Fruit fly (Drosophila melanogaster) whole organism, prepupa: ENCODE measurements around the gene CG14036.

ENCODE experiments used
- Blimp-1 ChIP-seq: fragments of 200-800 bp; sonication (Bioruptor generic); optimal IDR thresholded peaks from 3 replicates; lab custom pipeline; 2017; ENCODE audit warnings: missing biosample characterization, missing genetic modification characterization, mild to moderate bottlenecking, moderate library complexity, missing genetic modification reagents
- CG10631 ChIP-seq: fragments of 200-800 bp; sonication (Bioruptor generic); optimal IDR thresholded peaks from 2 replicates; lab custom pipeline; 2016; ENCODE audit warnings: missing biosample characterization, missing genetic modification characterization
- CG10669 ChIP-seq: fragments of 200-800 bp; sonication (Bioruptor generic); optimal IDR thresholded peaks from 3 replicates; lab custom pipeline; 2018; ENCODE audit warnings: missing biosample characterization, mild to moderate bottlenecking, missing genetic modification characterization, moderate library complexity
- CG11762 ChIP-seq: fragments of 200-800 bp; sonication (Bioruptor generic); optimal IDR thresholded peaks from 3 replicates; lab custom pipeline; 2016; ENCODE audit warnings: missing biosample characterization, missing genetic modification characterization; ENCODE audit not compliant: insufficient read depth
- CG11902 ChIP-seq: fragments of 200-800 bp; sonication (Bioruptor generic); optimal IDR thresholded peaks from 3 replicates; lab custom pipeline; 2016; ENCODE audit warnings: missing biosample characterization, missing genetic modification characterization
- CG1621 ChIP-seq: fragments of 200-800 bp; sonication (Bioruptor generic); optimal IDR thresholded peaks from 3 replicates; lab custom pipeline; 2018; ENCODE audit warnings: missing biosample characterization, mild to moderate bottlenecking, missing genetic modification characterization
- CG16779 ChIP-seq: fragments of 200-800 bp; sonication (Bioruptor generic); optimal IDR thresholded peaks from 3 replicates; lab custom pipeline; 2017; ENCODE audit warnings: missing biosample characterization, mild to moderate bottlenecking, missing genetic modification characterization
- CG3032 ChIP-seq: fragments of 200-800 bp; optimal IDR thresholded peaks from 2 replicates; lab custom pipeline; 2019; ENCODE audit warnings: missing biosample characterization, mild to moderate bottlenecking, missing genetic modification characterization, moderate library complexity
- CG31627 ChIP-seq: fragments of 200-800 bp; sonication (Bioruptor generic); optimal IDR thresholded peaks from 3 replicates; lab custom pipeline; 2016; ENCODE audit warnings: missing biosample characterization, missing genetic modification characterization
- CG32006 ChIP-seq: fragments of 200-800 bp; sonication (Bioruptor generic); optimal IDR thresholded peaks from 3 replicates; lab custom pipeline; 2017; ENCODE audit warnings: missing biosample characterization, mild to moderate bottlenecking, missing genetic modification characterization
- CG34406 ChIP-seq: fragments of 200-800 bp; sonication (Bioruptor generic); optimal IDR thresholded peaks from 3 replicates; lab custom pipeline; 2016; ENCODE audit warnings: missing biosample characterization, missing genetic modification characterization
- CG3919 ChIP-seq: fragments of 200-800 bp; sonication (Bioruptor generic); optimal IDR thresholded peaks from 3 replicates; lab custom pipeline; 2016; ENCODE audit warnings: missing biosample characterization, missing genetic modification characterization
- CG4318 ChIP-seq: fragments of 200-800 bp; sonication (Bioruptor generic); optimal IDR thresholded peaks from 3 replicates; lab custom pipeline; 2017; ENCODE audit warnings: missing biosample characterization, mild to moderate bottlenecking, missing genetic modification characterization
- CG6276 ChIP-seq: fragments of 200-800 bp; sonication (Bioruptor generic); optimal IDR thresholded peaks from 2 replicates; lab custom pipeline; 2017; ENCODE audit warnings: missing biosample characterization, mild to moderate bottlenecking, missing genetic modification characterization
- CG6792 ChIP-seq: fragments of 200-800 bp; sonication (Bioruptor generic); optimal IDR thresholded peaks from 3 replicates; lab custom pipeline; 2016; ENCODE audit warnings: missing biosample characterization, missing genetic modification characterization
- CG6808 ChIP-seq: fragments of 200-800 bp; sonication (Bioruptor generic); optimal IDR thresholded peaks from 3 replicates; lab custom pipeline; 2017; ENCODE audit warnings: missing biosample characterization, missing genetic modification characterization, mild to moderate bottlenecking, moderate library complexity, missing genetic modification reagents
- CG7368 ChIP-seq: fragments of 200-800 bp; sonication (Bioruptor generic); optimal IDR thresholded peaks from 3 replicates; lab custom pipeline; 2016; ENCODE audit warnings: missing biosample characterization, missing genetic modification characterization
- CG8119 ChIP-seq: fragments of 200-800 bp; sonication (Bioruptor generic); IDR thresholded peaks from 3 replicates; pipeline ENCODE4 v1.3.6; 2022; ENCODE audit warnings: missing biosample characterization, missing genetic modification characterization
- CG8319 ChIP-seq: fragments of 200-800 bp; sonication (Bioruptor generic); optimal IDR thresholded peaks from 3 replicates; lab custom pipeline; 2016; ENCODE audit warnings: missing biosample characterization, missing genetic modification characterization
- CG8632 ChIP-seq: fragments of 200-800 bp; sonication (Bioruptor generic); optimal IDR thresholded peaks from 3 replicates; lab custom pipeline; 2016; ENCODE audit warnings: missing biosample characterization, missing genetic modification characterization
- CG9139 ChIP-seq: fragments of 200-800 bp; sonication (Bioruptor generic); optimal IDR thresholded peaks from 3 replicates; lab custom pipeline; 2017; ENCODE audit warnings: missing biosample characterization, mild to moderate bottlenecking, missing genetic modification characterization
- Eip75B ChIP-seq: fragments of 200-800 bp; sonication (Bioruptor generic); optimal IDR thresholded peaks from 3 replicates; lab custom pipeline; 2016; ENCODE audit warnings: missing biosample characterization, missing genetic modification characterization
- Eip78C ChIP-seq: fragments of 200-800 bp; sonication (Bioruptor generic); peaks from one replicate; lab custom pipeline; 2016; ENCODE audit warnings: missing biosample characterization, missing genetic modification characterization
- Eip93F ChIP-seq: fragments of 200-800 bp; sonication (Bioruptor generic); optimal IDR thresholded peaks from 2 replicates; lab custom pipeline; 2016; ENCODE audit warnings: missing biosample characterization, mild to moderate bottlenecking, missing genetic modification characterization
- Ets21C ChIP-seq: fragments of 200-800 bp; sonication (Bioruptor generic); optimal IDR thresholded peaks from 3 replicates; lab custom pipeline; 2016; ENCODE audit warnings: missing biosample characterization, missing genetic modification characterization
- Hr39 ChIP-seq: fragments of 200-800 bp; sonication (Bioruptor generic); optimal IDR thresholded peaks from 2 replicates; lab custom pipeline; 2016; ENCODE audit warnings: missing biosample characterization, missing genetic modification characterization
- Lpt ChIP-seq: fragments of 200-800 bp; sonication (Bioruptor generic); optimal IDR thresholded peaks from 3 replicates; lab custom pipeline; 2016; ENCODE audit warnings: missing biosample characterization, missing genetic modification characterization
- Met ChIP-seq: fragments of 200-800 bp; sonication (Bioruptor generic); optimal IDR thresholded peaks from 3 replicates; lab custom pipeline; 2016; ENCODE audit warnings: missing biosample characterization, missing genetic modification characterization
- OdsH ChIP-seq: fragments of 200-800 bp; sonication (Bioruptor generic); optimal IDR thresholded peaks from 3 replicates; lab custom pipeline; 2016; ENCODE audit warnings: missing biosample characterization, missing genetic modification characterization
- Smox ChIP-seq: fragments of 200-800 bp; sonication (Bioruptor generic); optimal IDR thresholded peaks from 3 replicates; lab custom pipeline; 2016; ENCODE audit warnings: missing biosample characterization, missing genetic modification characterization
- Sox102F ChIP-seq: fragments of 200-800 bp; sonication (Bioruptor generic); optimal IDR thresholded peaks from 2 replicates; lab custom pipeline; 2016; ENCODE audit warnings: missing biosample characterization, mild to moderate bottlenecking, missing genetic modification characterization
- Sox14 ChIP-seq: fragments of 200-800 bp; sonication (Bioruptor generic); optimal IDR thresholded peaks from 3 replicates; lab custom pipeline; 2016; ENCODE audit warnings: missing biosample characterization, missing genetic modification characterization
- achi ChIP-seq: fragments of 200-800 bp; sonication (Bioruptor generic); optimal IDR thresholded peaks from 3 replicates; lab custom pipeline; 2016; ENCODE audit warnings: missing biosample characterization, missing genetic modification characterization
- acj6 ChIP-seq: fragments of 200-800 bp; sonication (Bioruptor generic); optimal IDR thresholded peaks from 3 replicates; lab custom pipeline; 2016; ENCODE audit warnings: missing biosample characterization, missing genetic modification characterization
- cyc ChIP-seq: fragments of 200-800 bp; sonication (Bioruptor generic); optimal IDR thresholded peaks from 3 replicates; lab custom pipeline; 2016; ENCODE audit warnings: missing biosample characterization, missing genetic modification characterization
- dac ChIP-seq: fragments of 200-800 bp; sonication (Bioruptor generic); optimal IDR thresholded peaks from 2 replicates; lab custom pipeline; 2017; ENCODE audit warnings: missing biosample characterization, mild to moderate bottlenecking, missing genetic modification characterization
- dsx ChIP-seq: fragments of 200-800 bp; optimal IDR thresholded peaks from 3 replicates; lab custom pipeline; 2019; ENCODE audit warnings: missing biosample characterization, mild to moderate bottlenecking, missing genetic modification characterization, moderate library complexity; ENCODE audit not compliant: poor library complexity, severe bottlenecking
- esn ChIP-seq: fragments of 200-800 bp; sonication (Bioruptor generic); optimal IDR thresholded peaks from 2 replicates; lab custom pipeline; 2016; ENCODE audit warnings: missing biosample characterization, mild to moderate bottlenecking, missing genetic modification characterization, moderate library complexity
- fd59A ChIP-seq: fragments of 200-800 bp; sonication (Bioruptor generic); optimal IDR thresholded peaks from 2 replicates; lab custom pipeline; 2017; ENCODE audit warnings: missing biosample characterization, mild to moderate bottlenecking, missing genetic modification characterization, missing genetic modification reagents
- fd85E ChIP-seq: fragments of 200-800 bp; sonication (Bioruptor generic); optimal IDR thresholded peaks from 3 replicates; lab custom pipeline; 2016; ENCODE audit warnings: missing biosample characterization, missing genetic modification characterization
- lz ChIP-seq: fragments of 200-800 bp; sonication (Bioruptor generic); optimal IDR thresholded peaks from 3 replicates; lab custom pipeline; 2016; ENCODE audit warnings: missing biosample characterization, missing genetic modification characterization
- pdm3 ChIP-seq: fragments of 200-800 bp; sonication (Bioruptor generic); optimal IDR thresholded peaks from 3 replicates; lab custom pipeline; 2016; ENCODE audit warnings: missing biosample characterization, missing genetic modification characterization
- salr ChIP-seq, 2 experiments: fragments of 200-800 bp; sonication (Bioruptor generic); optimal IDR thresholded peaks; 3 replicates each; lab custom pipeline; 2016 to 2018; ENCODE audit warnings: missing biosample characterization in 2 of 2, missing genetic modification characterization in 2 of 2, mild to moderate bottlenecking in 1 of 2
- ss ChIP-seq, 2 experiments: fragments of 200-800 bp; sonication (Bioruptor generic); optimal IDR thresholded peaks; 2 replicates in 1 of 2; 3 replicates in 1 of 2; lab custom pipeline; 2017 to 2018; ENCODE audit warnings: mild to moderate bottlenecking in 2 of 2, missing biosample characterization in 2 of 2, missing genetic modification characterization in 2 of 2, moderate library complexity in 1 of 2
- svp ChIP-seq: fragments of 200-800 bp; sonication (Bioruptor generic); peaks from one replicate; lab custom pipeline; 2016; ENCODE audit warnings: missing biosample characterization, missing genetic modification characterization
- topi ChIP-seq: fragments of 200-800 bp; sonication (Bioruptor generic); optimal IDR thresholded peaks from 3 replicates; lab custom pipeline; 2016; ENCODE audit warnings: missing biosample characterization, missing genetic modification characterization
- vri ChIP-seq: fragments of 200-800 bp; sonication (Bioruptor generic); optimal IDR thresholded peaks from 3 replicates; lab custom pipeline; 2016; ENCODE audit warnings: missing biosample characterization, mild to moderate bottlenecking, missing genetic modification characterization

Gene CG14036

DNA sequence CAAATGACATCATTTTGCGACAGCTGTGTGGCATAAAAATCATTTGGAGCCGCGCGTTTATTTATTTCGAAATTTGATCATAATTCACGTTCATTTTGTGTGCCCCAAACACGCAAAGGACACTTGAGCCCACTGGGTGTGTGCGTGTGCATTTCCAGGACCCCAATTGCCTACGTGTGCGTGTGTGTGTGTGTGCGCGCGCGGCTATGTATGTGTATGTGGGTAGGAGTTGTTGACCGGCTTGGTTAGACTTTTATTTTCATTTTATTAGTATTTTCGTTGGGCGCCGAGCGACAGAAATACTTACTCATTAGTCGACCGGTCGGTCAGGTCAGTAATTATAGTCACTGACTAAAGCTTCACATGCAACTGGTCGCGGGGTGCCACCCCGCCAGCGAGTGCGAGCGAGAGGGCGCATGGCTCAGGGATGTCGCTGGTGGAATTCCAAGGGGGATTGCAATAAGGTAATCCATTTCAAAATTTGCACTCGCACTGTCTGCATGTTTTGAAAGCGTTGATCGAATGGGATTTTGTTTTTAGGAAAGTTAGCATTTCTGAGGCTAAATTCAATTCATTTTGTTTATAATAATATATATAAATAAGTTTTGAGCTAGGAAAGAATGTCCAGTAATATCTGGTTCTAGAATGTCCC, 11.2 kb downstream of the CG14036 start (continued):
- TF ChIP-seq CG32006 (GFP tag; lab: Kevin White, UChicago), result peak; percentile 87
- peak; percentile 66 for TF ChIP-seq CG10669 (GFP tag; lab: Kevin White, UChicago)
- peak; percentile 49 for TF ChIP-seq CG1621 (tag; lab: Kevin White, UChicago)
- TF ChIP-seq topi (GFP tag; lab: Kevin White, UChicago), result peak; percentile 62
- TF ChIP-seq Hr39 (GFP tag; lab: Kevin White, UChicago), result peak; percentile 72
- no peak for TF ChIP-seq vri (GFP tag; lab: Kevin White, UChicago)
- TF ChIP-seq CG3919, result peak; percentile 69
- TF ChIP-seq salr (GFP tag; optimal IDR thresholded peaks at IDR 0.05; lab: Kevin White, UChicago), result peak; percentile 45 to 52
- TF ChIP-seq CG34406 (GFP tag; lab: Kevin White, UChicago), result peak; percentile 56

DNA sequence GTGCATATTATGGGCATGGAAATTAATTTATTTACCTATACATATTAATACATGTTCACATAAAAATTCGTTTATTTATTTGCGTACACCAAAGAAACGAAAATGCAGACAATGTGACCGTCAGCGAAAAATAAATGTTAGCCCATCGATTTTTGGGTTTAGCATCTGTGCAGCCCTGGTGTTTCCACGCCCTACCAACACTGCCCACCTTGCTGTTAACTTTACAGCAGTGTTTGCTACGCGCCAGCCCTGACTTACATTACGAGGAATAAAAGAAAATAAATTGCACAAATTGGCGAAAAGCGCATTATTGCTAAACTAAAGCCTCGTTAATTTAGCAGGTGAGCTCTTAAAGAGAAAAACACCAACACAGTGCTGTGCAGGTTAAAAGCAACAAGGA, 11.8 kb downstream of the CG14036 start, which contains the start of the genes CG33995, CG44000 and CG44001:
TSS of gene CG33995 (plus strand) at position 228 of the 400 bp plus-strand sequence.
TSS of gene CG44000 (plus strand) at position 228 of the 400 bp plus-strand sequence.
TSS of gene CG44001 (plus strand) at position 228 of the 400 bp plus-strand sequence.
- TF ChIP-seq Sox102F (GFP tag; lab: Kevin White, UChicago) (no peak), lz (GFP tag; lab: Kevin White, UChicago) (peak; percentile 46), Lpt (GFP tag; lab: Kevin White, UChicago) (no peak), dsx (peak; percentile 8), Sox14 (GFP tag; lab: Kevin White, UChicago) (peak; percentile 70), CG31627 (GFP tag; lab: Kevin White, UChicago) (peak; percentile 61), Eip75B (GFP tag; lab: Kevin White, UChicago) (peak; percentile 42), CG6808 (no peak), esn (peak; percentile 52), salr (GFP tag; optimal IDR thresholded peaks at IDR 0.05; lab: Kevin White, UChicago) (no peak), CG8319 (no peak), topi (GFP tag; lab: Kevin White, UChicago) (peak; percentile 42), Eip78C (GFP tag; lab: Kevin White, UChicago) (peak; percentile 81), CG3032 (tag; lab: Kevin White, UChicago) (peak; percentile 47), dac (GFP tag; lab: Kevin White, UChicago) (no peak), Eip93F (no peak), CG34406 (GFP tag; lab: Kevin White, UChicago) (no peak), fd59A (no peak), CG10631 (GFP tag; lab: Kevin White, UChicago) (no peak), CG32006 (GFP tag; lab: Kevin White, UChicago) (no peak), CG3919 (peak; percentile 54), Smox (GFP tag; lab: Kevin White, UChicago) (peak; percentile 26), CG11762 (GFP tag; lab: Kevin White, UChicago) (no peak), achi (GFP tag; lab: Kevin White, UChicago) (peak; percentile 5), acj6 (GFP tag; lab: Kevin White, UChicago) (peak; percentile 14), pdm3 (GFP tag; lab: Kevin White, UChicago) (peak; percentile 37), svp (GFP tag; lab: Kevin White, UChicago) (peak; percentile 76), CG1621 (tag; lab: Kevin White, UChicago) (no peak), CG16779 (tag; lab: Kevin White, UChicago) (no peak), fd85E (GFP tag; lab: Kevin White, UChicago) (no peak), CG9139 (GFP tag; lab: Kevin White, UChicago) (no peak), CG7368 (GFP tag; lab: Kevin White, UChicago) (peak; percentile 4), Ets21C (GFP tag; lab: Kevin White, UChicago) (peak; percentile 29), CG6276 (GFP tag; lab: Kevin White, UChicago) (no peak), CG4318 (no peak), CG8632 (GFP tag; lab: Kevin White, UChicago) (no peak), OdsH (GFP tag; lab: Kevin White, UChicago) (peak; percentile 33), CG8119 (GFP tag; lab: Robert Waterston, UW) (no peak), CG6792 (GFP tag; lab: Kevin White, UChicago) (peak; percentile 2), cyc (GFP tag; lab: Kevin White, UChicago) (peak; percentile 53), Met (GFP tag; lab: Kevin White, UChicago) (peak; percentile 28), CG11902 (no peak), Blimp-1 (GFP tag; lab: Kevin White, UChicago) (no peak), Hr39 (GFP tag; lab: Kevin White, UChicago) (peak; percentile 39), CG10669 (GFP tag; lab: Kevin White, UChicago) (no peak), ss (GFP tag; optimal IDR thresholded peaks at IDR 0.05; lab: Kevin White, UChicago) (no peak)
